Worm (Caenorhabditis elegans) whole organism, early embryonic: ENCODE results near the gene eat-6.

Source experiments
- B0310.2 ChIP-seq: sonication (generic microtip); optimal IDR thresholded peaks from 2 replicates; lab custom pipeline; 2016; ENCODE audit warnings: mild to moderate bottlenecking, missing genetic modification characterization, missing compliant biosample characterization
- F13C5.2 ChIP-seq: sonication (generic microtip); optimal IDR thresholded peaks from 2 replicates; lab custom pipeline; 2017; ENCODE audit warnings: mild to moderate bottlenecking, missing genetic modification characterization, inconsistent platforms, missing compliant biosample characterization
- aly-1 ChIP-seq: sonication (generic microtip); optimal IDR thresholded peaks from 2 replicates; lab custom pipeline; 2016; ENCODE audit warnings: missing genetic modification characterization, missing compliant biosample characterization
- ama-1 ChIP-seq: fragments of 150-350 bp; optimal IDR thresholded peaks from 2 replicates; lab custom pipeline; 2014
- ceh-13 ChIP-seq: fragments of 200-800 bp; sonication (Bioruptor generic); optimal IDR thresholded peaks from 2 replicates; lab custom pipeline; 2018; ENCODE audit warnings: mild to moderate bottlenecking, missing genetic modification characterization, missing compliant biosample characterization
- ceh-36 ChIP-seq: sonication (generic microtip); optimal IDR thresholded peaks from 2 replicates; lab custom pipeline; 2016; ENCODE audit warnings: missing genetic modification characterization, inconsistent platforms, missing compliant biosample characterization
- ets-7 ChIP-seq: sonication (generic microtip); optimal IDR thresholded peaks from 2 replicates; lab custom pipeline; 2016; ENCODE audit warnings: missing genotype, missing genetic modification characterization, missing compliant biosample characterization
- flt-1 ChIP-seq: fragments of 200-800 bp; sonication (Bioruptor generic); IDR thresholded peaks from 2 replicates; pipeline ENCODE4 v1.3.6; 2022; ENCODE audit warnings: missing genetic modification characterization, missing compliant biosample characterization
- hmbx-1 ChIP-seq: sonication (generic microtip); optimal IDR thresholded peaks from 2 replicates; lab custom pipeline; 2016; ENCODE audit warnings: mild to moderate bottlenecking, missing genetic modification characterization, missing compliant biosample characterization
- hmg-4 ChIP-seq: fragments of 200-800 bp; sonication (Bioruptor generic); optimal IDR thresholded peaks from 2 replicates; lab custom pipeline; 2018; ENCODE audit warnings: mild to moderate bottlenecking, missing genetic modification characterization, missing compliant biosample characterization
- hnd-1 ChIP-seq: sonication (generic microtip); optimal IDR thresholded peaks from 2 replicates; lab custom pipeline; 2016; ENCODE audit warnings: missing genetic modification characterization, missing compliant biosample characterization
- pes-1 ChIP-seq: fragments of 200-800 bp; sonication (Bioruptor generic); IDR thresholded peaks from 2 replicates; pipeline ENCODE4 v1.3.6; 2022; ENCODE audit warnings: missing genetic modification reagents, missing genetic modification characterization, missing compliant biosample characterization
- scrt-1 ChIP-seq: fragments of 200-800 bp; sonication (Bioruptor generic); IDR thresholded peaks from 2 replicates; pipeline ENCODE4 v1.3.6; 2022; ENCODE audit warnings: missing genetic modification characterization, missing compliant biosample characterization
- sea-1 ChIP-seq: fragments of 200-800 bp; sonication (Bioruptor generic); conservative IDR thresholded peaks from 2 replicates; pipeline ENCODE4 v1.3.6; 2022; ENCODE audit warnings: missing genetic modification characterization, missing compliant biosample characterization
- tbx-11 ChIP-seq: fragments of 200-800 bp; sonication (Bioruptor generic); IDR thresholded peaks from 2 replicates; pipeline ENCODE4 v1.3.6; 2022; ENCODE audit warnings: missing genetic modification characterization, missing compliant biosample characterization
- tbx-37 ChIP-seq: fragments of 200-800 bp; sonication (Bioruptor generic); conservative IDR thresholded peaks from 2 replicates; pipeline ENCODE4 v1.3.6; 2022; ENCODE audit warnings: missing genetic modification reagents, missing genetic modification characterization, missing compliant biosample characterization
- tra-4 ChIP-seq: sonication (generic microtip); optimal IDR thresholded peaks from 2 replicates; lab custom pipeline; 2017; ENCODE audit warnings: missing genetic modification characterization, missing compliant biosample characterization

eat-6 gene

DNA sequence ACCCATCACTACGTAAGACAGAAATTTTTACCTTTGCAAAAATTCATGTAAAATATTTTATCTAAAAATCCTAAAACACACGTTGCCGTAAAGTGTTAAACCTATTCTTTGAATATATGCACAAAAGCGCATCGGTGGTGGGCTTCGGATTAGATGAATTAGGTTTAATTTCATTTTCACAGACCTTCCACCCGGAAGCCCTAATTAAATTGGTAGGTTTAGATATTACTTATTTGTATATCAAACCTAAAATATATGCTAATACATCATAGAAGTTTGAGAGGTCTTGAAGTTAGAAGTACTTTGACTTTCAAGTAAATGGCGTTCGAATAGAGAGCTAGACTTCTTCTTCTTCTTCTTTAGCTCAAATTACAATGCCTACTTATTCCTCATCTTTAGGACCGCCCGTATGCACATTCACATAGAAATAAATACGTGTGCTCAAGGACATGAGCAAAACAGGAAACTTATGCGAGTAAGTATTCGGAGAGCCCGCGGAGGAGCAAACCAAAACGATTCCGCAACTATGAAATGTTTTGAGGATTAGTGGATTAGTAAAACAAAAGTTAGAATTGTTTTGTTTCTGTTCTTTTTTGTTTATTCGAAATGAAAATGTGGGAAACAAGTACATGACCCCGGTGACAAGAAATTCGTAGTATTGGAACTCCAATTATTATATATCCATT is 15.1 kb downstream of the eat-6 start:
- TF ChIP-seq hmg-4, result no peak
- TF ChIP-seq ceh-36, result no peak
- no peak for TF ChIP-seq B0310.2 (tag; lab: Kevin White, UChicago)
- TF ChIP-seq ceh-13 (GFP tag; lab: Kevin White, UChicago), result no peak
- no peak for TF ChIP-seq scrt-1
- no peak for TF ChIP-seq tra-4 (tag; lab: Kevin White, UChicago)
- TF ChIP-seq pes-1, result no peak
- no peak for TF ChIP-seq ets-7 (tag; lab: Kevin White, UChicago)
- TF ChIP-seq hnd-1 (tag; lab: Kevin White, UChicago), result no peak
- TF ChIP-seq ama-1 (lab: Kevin White, UChicago), result no peak
- TF ChIP-seq tbx-11, result no peak

ce11 chrV:13112937-13113497 is 16.8 kb downstream of the eat-6 start:
- no peak for TF ChIP-seq ama-1 (lab: Kevin White, UChicago)
- no peak for TF ChIP-seq scrt-1
- no peak for TF ChIP-seq B0310.2 (tag; lab: Kevin White, UChicago)
- TF ChIP-seq hnd-1 (tag; lab: Kevin White, UChicago), result no peak
- no peak for TF ChIP-seq sea-1 (GFP tag; lab: Robert Waterston, UW)
- TF ChIP-seq hmbx-1, result no peak

- TF ChIP-seq tra-4 (tag; lab: Kevin White, UChicago) (no peak), hmbx-1 (no peak), scrt-1 (no peak), ama-1 (lab: Kevin White, UChicago) (no peak), flt-1 (no peak), F13C5.2 (tag; lab: Kevin White, UChicago) (no peak), aly-1 (tag; lab: Kevin White, UChicago) (no peak), hnd-1 (tag; lab: Kevin White, UChicago) (no peak), tbx-37 (GFP tag; lab: Robert Waterston, UW) (no peak), ceh-36 (no peak), tbx-11 (no peak), ets-7 (tag; lab: Kevin White, UChicago) (no peak), ceh-13 (GFP tag; lab: Kevin White, UChicago) (no peak), pes-1 (no peak), B0310.2 (tag; lab: Kevin White, UChicago) (no peak), sea-1 (GFP tag; lab: Robert Waterston, UW) (no peak), hmg-4 (no peak)
These were observed 18.1 kb downstream of the eat-6 start for ce11 chrV:13111599-13112191.

DNA sequence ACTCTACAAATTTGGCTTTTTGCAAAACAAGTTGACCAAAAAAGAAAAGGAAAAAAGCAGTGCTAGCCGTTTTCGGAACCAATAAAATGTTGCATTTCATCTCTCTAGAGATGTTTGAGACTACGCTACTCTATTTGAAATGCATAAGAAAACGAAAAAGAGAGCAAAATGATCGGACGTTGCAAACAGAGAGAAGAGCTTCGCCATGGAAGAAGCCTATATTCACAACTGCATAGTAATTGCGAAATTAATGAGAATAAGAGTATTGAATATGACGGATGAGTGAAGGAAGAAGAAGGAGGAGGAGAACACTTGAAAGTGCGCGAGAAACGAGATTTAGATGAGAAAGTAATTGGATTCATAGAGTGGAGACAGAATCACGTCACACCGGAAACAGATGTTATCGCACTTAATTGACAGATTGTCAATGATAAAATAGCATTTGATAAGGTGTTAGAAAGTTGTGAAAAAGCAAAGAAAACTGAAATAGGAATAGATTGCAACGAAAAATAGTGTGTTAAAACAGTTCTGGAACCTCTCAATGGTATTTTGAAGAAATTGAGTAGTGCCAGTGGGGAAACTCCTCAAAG is 23.9 kb downstream of the eat-6 start:
- TF ChIP-seq hnd-1 (tag; lab: Kevin White, UChicago) (no peak), pes-1 (no peak), scrt-1 (no peak)

DNA sequence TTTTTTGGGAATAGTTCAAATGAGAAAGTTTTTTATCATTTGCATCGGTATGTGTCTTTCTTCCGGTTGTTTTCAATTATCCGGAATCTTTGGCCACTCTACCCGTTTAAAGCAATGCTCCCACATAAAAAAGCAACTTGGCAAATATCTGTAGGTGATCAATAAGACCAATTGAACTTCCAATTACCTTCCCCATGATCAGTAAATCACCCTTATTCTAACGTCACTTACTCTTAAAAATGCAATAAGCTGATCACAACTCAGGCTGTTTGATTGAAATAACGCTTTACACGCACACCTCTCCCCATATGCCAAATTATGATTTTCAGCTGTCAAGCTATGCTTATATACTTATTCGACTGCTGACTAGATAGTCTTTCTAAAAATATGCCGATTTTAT is 34.1 kb downstream of the eat-6 start, which contains the start of gene C34B4.5:
TSS of gene C34B4.5 (plus strand) at position 301 of the 400 bp plus-strand sequence.
- TF ChIP-seq scrt-1, result no peak
- no peak for TF ChIP-seq ceh-36
- TF ChIP-seq aly-1 (tag; lab: Kevin White, UChicago), result no peak
- TF ChIP-seq ceh-13 (GFP tag; lab: Kevin White, UChicago), result no peak
- TF ChIP-seq tbx-37 (GFP tag; lab: Robert Waterston, UW), result no peak
- TF ChIP-seq ets-7 (tag; lab: Kevin White, UChicago), result no peak
- TF ChIP-seq hnd-1 (tag; lab: Kevin White, UChicago), result no peak
- TF ChIP-seq sea-1 (GFP tag; lab: Robert Waterston, UW), result no peak
- TF ChIP-seq hmg-4, result no peak
- no peak for TF ChIP-seq hmbx-1
- no peak for TF ChIP-seq tra-4 (tag; lab: Kevin White, UChicago)
- TF ChIP-seq tbx-11, result no peak

DNA sequence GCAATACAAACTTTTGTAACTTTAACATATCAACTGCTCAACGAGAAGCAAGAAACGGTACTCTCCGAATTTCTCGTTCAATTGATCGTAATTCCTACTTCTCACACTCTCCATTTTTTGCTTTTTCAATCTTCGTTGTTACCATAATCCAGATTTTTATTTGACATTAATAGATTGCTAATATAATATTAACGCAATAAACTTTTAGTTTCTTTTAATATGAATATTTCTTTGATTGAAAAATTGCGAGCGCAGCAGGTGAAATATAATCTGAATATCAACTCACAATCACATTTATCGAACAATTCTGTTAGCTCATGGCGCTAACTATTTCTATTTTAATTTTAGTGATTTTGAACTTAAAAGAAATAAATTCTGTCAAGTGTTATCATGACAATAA is 37.4 kb downstream of the eat-6 start, which contains the start of gene lurp-4:
TSS of gene lurp-4 (plus strand) at position 301 of the 400 bp plus-strand sequence.
- TF ChIP-seq aly-1 (tag; lab: Kevin White, UChicago) (no peak), F13C5.2 (tag; lab: Kevin White, UChicago) (no peak)

ce11 chrV:13090130-13090770 is 39.5 kb downstream of the eat-6 start, which contains the start of gene C34B4.4:
Gene C34B4.4, plus strand, starts transcription at chrV:13090405.
- TF ChIP-seq tra-4 (tag; lab: Kevin White, UChicago) (no peak), tbx-37 (GFP tag; lab: Robert Waterston, UW) (no peak), flt-1 (no peak), sea-1 (GFP tag; lab: Robert Waterston, UW) (no peak), pes-1 (no peak), F13C5.2 (tag; lab: Kevin White, UChicago) (no peak), hnd-1 (tag; lab: Kevin White, UChicago) (no peak), scrt-1 (no peak), ceh-13 (GFP tag; lab: Kevin White, UChicago) (no peak), tbx-11 (no peak), hmg-4 (no peak), ama-1 (lab: Kevin White, UChicago) (no peak), B0310.2 (tag; lab: Kevin White, UChicago) (no peak), ets-7 (tag; lab: Kevin White, UChicago) (no peak)
